Worm (Caenorhabditis elegans) whole organism, L1 larva: ENCODE data around the gene ZC178.2.
"Not testable (repeated sequence)": the region's sequence is repeated elsewhere in the genome, so short reads cannot be mapped to it uniquely, and the experiment has no call there.

Source experiments
- F16B12.6 ChIP-seq: fragments of 150-350 bp; optimal IDR thresholded peaks from 2 replicates; lab custom pipeline; 2014; ENCODE audit warnings: missing biosample characterization, missing genetic modification characterization
- Y116A8C.19 ChIP-seq: sonication (generic microtip); optimal IDR thresholded peaks from 2 replicates; lab custom pipeline; 2016; ENCODE audit warnings: missing compliant biosample characterization, missing genetic modification characterization, borderline replicate concordance
- aly-2 ChIP-seq: fragments of 150-350 bp; optimal IDR thresholded peaks from 2 replicates; lab custom pipeline; 2014; ENCODE audit warnings: missing biosample characterization, missing genetic modification characterization
- ceh-82 ChIP-seq, 3 experiments: fragments of 150-350 bp in 1 of 3; sonication (generic microtip) in 2 of 3; optimal IDR thresholded peaks; 2 replicates each; lab custom pipeline; 2014 to 2017; ENCODE audit warnings: missing biosample characterization in 3 of 3, missing genetic modification characterization in 3 of 3
- ces-1 ChIP-seq: fragments of 150-350 bp; optimal IDR thresholded peaks from 2 replicates; lab custom pipeline; 2014; ENCODE audit warnings: missing biosample characterization, missing genetic modification reagents, missing genetic modification characterization
- elt-2 ChIP-seq: sonication (generic microtip); optimal IDR thresholded peaks from 2 replicates; lab custom pipeline; 2016; ENCODE audit warnings: missing genetic modification characterization, mild to moderate bottlenecking, inconsistent platforms, missing compliant biosample characterization, missing genetic modification reagents
- ets-5 ChIP-seq: fragments of 200-800 bp; sonication (Bioruptor generic); IDR thresholded peaks from 2 replicates; pipeline ENCODE4 v1.3.6; 2022; ENCODE audit warnings: missing genetic modification characterization, missing compliant biosample characterization
- fkh-10 ChIP-seq: sonication (generic microtip); optimal IDR thresholded peaks from 2 replicates; lab custom pipeline; 2017; ENCODE audit warnings: missing biosample characterization, missing genetic modification reagents, missing genetic modification characterization
- fos-1 ChIP-seq: fragments of 150-350 bp; optimal IDR thresholded peaks from 2 replicates; lab custom pipeline; 2014; ENCODE audit warnings: missing biosample characterization, missing genetic modification characterization
- hlh-17 ChIP-seq: fragments of 200-800 bp; sonication (Bioruptor generic); optimal IDR thresholded peaks from 2 replicates; lab custom pipeline; 2018; ENCODE audit warnings: missing genetic modification characterization, mild to moderate bottlenecking, missing compliant biosample characterization, moderate library complexity, borderline replicate concordance
- hlh-4 ChIP-seq: sonication (generic microtip); optimal IDR thresholded peaks from 2 replicates; lab custom pipeline; 2016; ENCODE audit warnings: mild to moderate bottlenecking, missing genetic modification characterization, missing compliant biosample characterization
- hpl-2 ChIP-seq: fragments of 150-350 bp; optimal IDR thresholded peaks from 2 replicates; lab custom pipeline; 2014; ENCODE audit warnings: missing biosample characterization, missing genetic modification reagents, missing genetic modification characterization
- irx-1 ChIP-seq: sonication (generic microtip); optimal IDR thresholded peaks from 2 replicates; lab custom pipeline; 2016; ENCODE audit warnings: missing genetic modification characterization, missing compliant biosample characterization
- isw-1 ChIP-seq: fragments of 200-800 bp; sonication (Bioruptor generic); IDR thresholded peaks from 2 replicates; pipeline ENCODE4 v1.3.6; 2022; ENCODE audit warnings: missing genetic modification characterization, missing compliant biosample characterization
- lin-13 ChIP-seq: fragments of 150-350 bp; optimal IDR thresholded peaks from 2 replicates; lab custom pipeline; 2014; ENCODE audit warnings: missing biosample characterization, missing genetic modification reagents, missing genetic modification characterization
- lin-14 ChIP-seq: fragments of 200-800 bp; sonication (Bioruptor generic); optimal IDR thresholded peaks from 2 replicates; lab custom pipeline; 2018; ENCODE audit warnings: mild to moderate bottlenecking, missing genetic modification characterization, moderate library complexity, missing compliant biosample characterization
- lin-15B ChIP-seq: fragments of 150-350 bp; sonication (generic microtip); optimal IDR thresholded peaks from 3 replicates; lab custom pipeline; 2014; ENCODE audit warnings: missing biosample characterization, missing genetic modification characterization
- mef-2 ChIP-seq: fragments of 150-350 bp; optimal IDR thresholded peaks from 2 replicates; lab custom pipeline; 2014; ENCODE audit warnings: missing biosample characterization, missing genetic modification characterization
- nhr-12 ChIP-seq: sonication (generic microtip); optimal IDR thresholded peaks from 2 replicates; lab custom pipeline; 2017; ENCODE audit warnings: missing biosample characterization, missing genetic modification characterization
- nhr-19 ChIP-seq: fragments of 200-800 bp; sonication (Bioruptor generic); conservative IDR thresholded peaks from 2 replicates; pipeline ENCODE4 v1.3.6; 2022; ENCODE audit warnings: missing genetic modification characterization, missing compliant biosample characterization
- nhr-28 ChIP-seq: fragments of 150-350 bp; optimal IDR thresholded peaks from 2 replicates; lab custom pipeline; 2014; ENCODE audit warnings: missing biosample characterization, missing genetic modification characterization
- nhr-47 ChIP-seq: sonication (generic microtip); optimal IDR thresholded peaks from 2 replicates; lab custom pipeline; 2016; ENCODE audit warnings: mild to moderate bottlenecking, missing genetic modification characterization, moderate library complexity, missing compliant biosample characterization
- nhr-76 ChIP-seq: sonication (generic microtip); optimal IDR thresholded peaks from 2 replicates; lab custom pipeline; 2017; ENCODE audit warnings: missing biosample characterization, missing genetic modification characterization
- nhr-90 ChIP-seq: sonication (generic microtip); optimal IDR thresholded peaks from 2 replicates; lab custom pipeline; 2016; ENCODE audit warnings: mild to moderate bottlenecking, missing genetic modification characterization, missing compliant biosample characterization; ENCODE audit not compliant: poor library complexity
- pax-3 ChIP-seq: fragments of 200-800 bp; sonication (Bioruptor generic); optimal IDR thresholded peaks from 2 replicates; lab custom pipeline; 2018; ENCODE audit warnings: mild to moderate bottlenecking, missing genetic modification characterization, moderate library complexity, missing compliant biosample characterization
- rnt-1 ChIP-seq: sonication (generic microtip); optimal IDR thresholded peaks from 2 replicates; lab custom pipeline; 2016; ENCODE audit warnings: mild to moderate bottlenecking, missing genetic modification characterization, moderate library complexity, missing compliant biosample characterization
- skn-1 ChIP-seq: fragments of 150-350 bp; optimal IDR thresholded peaks from 2 replicates; lab custom pipeline; 2014; ENCODE audit warnings: missing biosample characterization, missing genetic modification characterization
- snu-23 ChIP-seq: sonication (generic microtip); optimal IDR thresholded peaks from 2 replicates; lab custom pipeline; 2016; ENCODE audit warnings: missing genetic modification characterization, missing compliant biosample characterization
- sox-4 ChIP-seq: sonication (generic microtip); optimal IDR thresholded peaks from 2 replicates; lab custom pipeline; 2016; ENCODE audit warnings: missing genetic modification characterization, missing compliant biosample characterization
- tbx-2 ChIP-seq: sonication (generic microtip); optimal IDR thresholded peaks from 2 replicates; lab custom pipeline; 2016; ENCODE audit warnings: missing genetic modification characterization, missing compliant biosample characterization
- vab-15 ChIP-seq: sonication (generic microtip); optimal IDR thresholded peaks from 2 replicates; lab custom pipeline; 2017; ENCODE audit warnings: missing genotype, mild to moderate bottlenecking, missing genetic modification characterization, missing compliant biosample characterization

Gene ZC178.2

DNA sequence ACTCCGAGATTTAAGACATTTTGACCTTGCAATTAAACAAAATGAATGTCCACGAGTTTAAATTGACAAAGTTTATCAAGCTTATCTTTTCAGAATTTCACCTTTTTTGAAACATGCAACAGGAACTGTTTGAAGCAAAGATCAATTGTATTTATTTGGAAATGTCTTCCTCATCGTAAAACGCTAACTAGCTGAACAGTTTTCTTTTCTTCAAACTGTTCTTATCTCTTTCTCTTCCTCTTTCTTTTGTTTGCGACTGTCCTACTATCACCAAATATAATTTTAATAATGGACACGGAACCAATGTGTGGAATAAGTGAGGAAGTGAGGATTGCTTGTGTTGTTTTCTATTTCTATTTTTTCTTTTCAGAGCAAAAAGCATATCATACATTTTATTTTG, 21.1 kb upstream of the ZC178.2 start, which contains the start of gene ZC196.4:
ZC196.4 (plus strand) TSS at position 173 of the 400 bp plus-strand sequence.
- peak; percentile 36 for TF ChIP-seq elt-2 (tag; lab: Kevin White, UChicago)
- TF ChIP-seq nhr-28 (tag; lab: Kevin White, UChicago): no peak

DNA sequence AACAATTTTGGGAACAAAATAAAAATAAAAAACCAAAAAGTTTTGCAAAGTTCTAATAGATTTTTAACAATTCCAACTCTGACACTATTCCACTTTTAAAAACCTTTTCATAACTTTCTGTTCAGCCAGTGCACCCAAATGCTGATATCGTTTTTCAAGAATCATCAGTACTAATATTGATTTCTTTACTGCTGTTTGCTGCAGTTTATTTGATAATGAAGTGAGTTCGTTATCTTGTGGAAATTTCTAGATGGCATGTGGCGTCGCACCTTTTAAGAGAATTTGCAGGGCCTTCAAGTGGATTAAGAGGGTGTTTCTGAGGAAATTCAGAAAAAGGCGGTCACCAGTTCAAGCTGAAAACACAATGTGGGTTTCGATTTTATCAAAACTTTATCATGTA, 19.2 kb upstream of the ZC178.2 start:
- no peak for TF ChIP-seq mef-2 (tag; lab: Kevin White, UChicago)
- peak; percentile 21 for TF ChIP-seq elt-2 (tag; lab: Kevin White, UChicago)

DNA sequence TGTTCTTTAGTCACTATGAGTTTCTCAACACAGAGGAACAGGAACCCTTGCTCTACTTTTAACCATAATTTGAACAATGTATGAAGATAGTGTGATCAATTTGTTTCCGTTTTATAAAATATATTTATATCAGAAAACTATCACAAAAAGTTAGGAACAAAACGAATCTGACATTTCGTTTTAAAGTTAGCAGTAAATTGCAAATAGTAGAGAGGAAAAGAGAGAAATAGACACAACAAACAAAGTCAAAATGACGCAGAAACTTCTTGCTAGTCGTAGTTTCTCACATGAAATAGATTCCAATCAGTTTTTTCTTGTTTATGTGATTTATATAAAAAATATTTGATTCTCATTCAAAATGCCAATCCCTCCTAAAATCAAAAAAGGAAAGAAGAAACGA, 17.3 kb upstream of the ZC178.2 start, which contains the start of gene ZC196.5:
ZC196.5 (plus strand) TSS at position 301 of the 400 bp plus-strand sequence.
- TF ChIP-seq pax-3 (tag; lab: Kevin White, UChicago): no peak
- TF ChIP-seq hlh-17 (GFP tag; lab: Kevin White, UChicago): no peak
- no peak for TF ChIP-seq sox-4
- no peak for TF ChIP-seq tbx-2 (tag; lab: Kevin White, UChicago)
- no peak for TF ChIP-seq nhr-19 (GFP tag; lab: Robert Waterston, UW)
- no peak for TF ChIP-seq nhr-90 (tag; lab: Kevin White, UChicago)
- no peak for TF ChIP-seq irx-1 (tag; lab: Kevin White, UChicago)
- no peak for TF ChIP-seq aly-2 (tag; lab: Kevin White, UChicago)
- TF ChIP-seq ces-1 (GFP tag; lab: Kevin White, UChicago): no peak
- TF ChIP-seq F16B12.6 (tag; lab: Kevin White, UChicago): no peak
- TF ChIP-seq nhr-47 (tag; lab: Kevin White, UChicago): no peak
- TF ChIP-seq lin-13 (GFP tag; lab: Kevin White, UChicago): no peak
- no peak for TF ChIP-seq fos-1 (tag; lab: Kevin White, UChicago)

DNA sequence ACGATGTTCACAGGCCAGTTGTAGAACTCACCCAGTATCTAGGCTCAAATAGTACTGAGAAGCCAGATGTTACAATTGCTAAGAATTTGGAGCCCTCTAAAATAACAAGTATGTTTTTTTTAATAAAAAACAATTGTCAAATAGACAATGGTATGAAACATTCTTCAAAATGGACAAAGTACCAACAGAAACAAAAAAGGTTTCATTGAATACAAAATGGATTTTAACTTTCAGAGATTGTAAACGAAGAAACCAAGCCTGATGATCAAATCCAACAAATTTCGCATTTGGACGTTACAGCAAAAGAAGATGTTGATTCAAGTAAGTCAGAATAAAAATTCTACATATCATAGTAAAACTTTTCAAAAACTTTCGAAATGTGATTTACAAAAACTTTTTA, 15.3 kb upstream of the ZC178.2 start, which contains the start of gene ZC196.9:
ZC196.9 (minus strand) TSS at position 101 of the 400 bp plus-strand sequence.
- TF ChIP-seq fos-1 (tag; lab: Kevin White, UChicago) (no peak), rnt-1 (tag; lab: Kevin White, UChicago) (no peak), vab-15 (tag; lab: Kevin White, UChicago) (no peak), fkh-10 (GFP tag; lab: Kevin White, UChicago) (no peak), nhr-28 (tag; lab: Kevin White, UChicago) (no peak), nhr-76 (tag; lab: Kevin White, UChicago) (no peak), lin-14 (GFP tag; lab: Kevin White, UChicago) (no peak), ets-5 (no peak), isw-1 (GFP tag; lab: Robert Waterston, UW) (no peak), nhr-19 (GFP tag; lab: Robert Waterston, UW) (no peak), hlh-4 (no peak), aly-2 (tag; lab: Kevin White, UChicago) (no peak), ces-1 (GFP tag; lab: Kevin White, UChicago) (no peak), lin-15B (tag; lab: Kevin White, UChicago) (no peak), ceh-82 (tag; optimal IDR thresholded peaks at IDR 0.05; lab: Kevin White, UChicago) (no peak), elt-2 (tag; lab: Kevin White, UChicago) (no peak)

DNA sequence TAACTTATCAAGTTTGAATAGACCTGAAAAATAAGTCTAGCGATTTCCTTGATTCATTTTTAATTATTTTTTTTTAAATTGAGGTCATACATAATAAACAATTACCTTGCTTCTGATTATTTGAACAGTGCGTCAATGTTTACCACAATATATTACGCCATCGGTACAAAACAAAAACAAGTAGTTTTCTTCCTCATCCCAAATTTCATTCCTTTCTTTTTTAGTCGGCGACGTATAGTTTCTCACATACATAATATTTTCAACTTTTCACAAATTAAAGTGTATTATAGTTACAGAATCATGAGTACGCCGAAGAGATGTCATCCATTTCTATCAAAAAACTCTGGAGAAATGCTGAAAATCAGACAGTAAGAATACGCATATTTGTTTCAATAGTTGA, 14.4 kb upstream of the ZC178.2 start, which contains the start of gene droe-8:
droe-8 (plus strand) TSS at position 301 of the 400 bp plus-strand sequence.
- not testable (repeated sequence) for TF ChIP-seq Y116A8C.19 (tag; lab: Kevin White, UChicago); snu-23 (GFP tag; lab: Kevin White, UChicago); nhr-12

DNA sequence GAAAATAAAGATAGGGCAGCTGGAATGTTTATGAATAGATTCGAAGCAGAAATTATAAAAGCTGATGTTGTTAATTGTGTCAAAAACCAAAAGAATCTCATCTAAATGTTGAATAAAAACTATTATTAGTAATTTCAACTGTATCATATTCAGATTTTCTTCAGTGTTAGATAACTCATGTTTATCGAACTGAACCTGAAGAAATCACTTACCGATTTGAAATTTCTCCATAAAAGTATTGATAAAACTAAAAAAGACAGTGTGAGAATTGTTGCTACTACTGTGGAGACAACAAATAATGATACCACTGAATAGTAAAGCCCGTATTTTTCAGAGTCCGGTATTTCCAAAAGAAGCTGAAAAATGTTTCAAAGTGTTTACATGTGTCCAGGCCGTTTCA, 10.3 kb upstream of the ZC178.2 start, which contains the start of gene ZC196.8:
ZC196.8 (minus strand) TSS at position 101 of the 400 bp plus-strand sequence.
- TF ChIP-seq hpl-2; irx-1 (tag; lab: Kevin White, UChicago); skn-1 (tag; lab: Kevin White, UChicago): not testable (repeated sequence)
